Worm (Caenorhabditis elegans) whole organism, midembryonic: ENCODE data around the gene dpff-1.

Experiments used
- T22C8.4 ChIP-seq: fragments of 200-800 bp; sonication (Bioruptor generic); IDR thresholded peaks from 2 replicates; pipeline ENCODE4 v1.3.6; 2022; ENCODE audit warnings: missing genetic modification characterization, missing compliant biosample characterization
- cog-1 ChIP-seq: sonication (generic microtip); optimal IDR thresholded peaks from 2 replicates; lab custom pipeline; 2016; ENCODE audit warnings: missing genetic modification characterization, missing compliant biosample characterization
- flt-1 ChIP-seq: fragments of 200-800 bp; sonication (Bioruptor generic); IDR thresholded peaks from 2 replicates; pipeline ENCODE4 v1.3.6; 2022; ENCODE audit warnings: missing genetic modification characterization, missing compliant biosample characterization
- klf-2 ChIP-seq: fragments of 200-800 bp; sonication (Bioruptor generic); conservative IDR thresholded peaks from 2 replicates; pipeline ENCODE4 v1.3.6; 2022; ENCODE audit warnings: missing genetic modification reagents, missing genetic modification characterization, missing compliant biosample characterization
- med-1 ChIP-seq: sonication (generic microtip); optimal IDR thresholded peaks from 2 replicates; lab custom pipeline; 2017; ENCODE audit warnings: missing genetic modification characterization, mild to moderate bottlenecking, missing compliant biosample characterization, antibody characterized with exemption, missing genetic modification reagents; ENCODE audit not compliant: insufficient read depth
- ref-1 ChIP-seq: fragments of 200-800 bp; sonication (Bioruptor generic); conservative IDR thresholded peaks from 2 replicates; pipeline ENCODE4 v1.3.6; 2022; ENCODE audit warnings: missing genetic modification reagents, missing genetic modification characterization, missing compliant biosample characterization
- tab-1 ChIP-seq: fragments of 200-800 bp; sonication (Bioruptor generic); IDR thresholded peaks from 2 replicates; pipeline ENCODE4 v1.3.6; 2022; ENCODE audit warnings: missing genetic modification characterization, missing compliant biosample characterization
- ztf-23 ChIP-seq: fragments of 200-800 bp; sonication (Bioruptor generic); IDR thresholded peaks from 2 replicates; pipeline ENCODE4 v1.3.6; 2022; ENCODE audit warnings: missing genetic modification reagents, missing genetic modification characterization, missing compliant biosample characterization
- ztf-29 ChIP-seq: fragments of 200-800 bp; sonication (Bioruptor generic); IDR thresholded peaks from 2 replicates; pipeline ENCODE4 v1.3.6; 2022; ENCODE audit warnings: missing genetic modification reagents, missing genetic modification characterization, missing compliant biosample characterization

The dpff-1 gene

ce11 chrIII:5876140-5876675 is 29.9 kb downstream of the dpff-1 start, which contains the start of gene aldo-2:
aldo-2 (minus strand) TSS chrIII:5876625.
- no peak for TF ChIP-seq ref-1 (GFP tag; lab: Robert Waterston, UW)

DNA sequence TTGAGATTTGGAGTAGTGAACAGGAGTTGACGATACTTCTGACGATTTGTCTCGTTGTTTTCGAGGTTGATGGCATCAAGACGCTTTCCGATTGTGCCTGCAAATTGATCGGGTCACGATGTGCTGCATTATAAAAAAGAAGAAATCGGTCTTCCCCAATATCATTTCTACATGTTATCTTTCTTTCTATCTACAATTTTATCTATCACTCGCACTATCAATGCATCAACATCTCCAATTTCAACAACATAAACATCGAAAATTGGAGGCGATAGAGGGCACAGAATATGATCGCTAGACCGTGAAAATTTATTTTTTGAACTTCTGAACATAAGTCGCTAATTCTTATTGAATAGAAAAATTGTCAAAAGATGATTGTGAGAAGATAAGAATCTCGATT is 30.4 kb downstream of the dpff-1 start:
- no peak for TF ChIP-seq ref-1 (GFP tag; lab: Robert Waterston, UW)
- TF ChIP-seq T22C8.4 (GFP tag; lab: Robert Waterston, UW): no peak
- TF ChIP-seq ztf-29 (GFP tag; lab: Robert Waterston, UW): no peak
- TF ChIP-seq med-1 (GFP tag; lab: Kevin White, UChicago): no peak
- TF ChIP-seq klf-2: no peak
- no peak for TF ChIP-seq cog-1 (tag; lab: Kevin White, UChicago)
- TF ChIP-seq flt-1 (GFP tag; lab: Robert Waterston, UW): no peak
- TF ChIP-seq ztf-23 (GFP tag; lab: Robert Waterston, UW): no peak
- TF ChIP-seq tab-1 (GFP tag; lab: Robert Waterston, UW): no peak

ce11 chrIII:5875418-5875702 is 30.8 kb downstream of the dpff-1 start:
- TF ChIP-seq med-1 (GFP tag; lab: Kevin White, UChicago) (no peak), tab-1 (GFP tag; lab: Robert Waterston, UW) (no peak), ztf-23 (GFP tag; lab: Robert Waterston, UW) (no peak), flt-1 (GFP tag; lab: Robert Waterston, UW) (no peak), ref-1 (GFP tag; lab: Robert Waterston, UW) (no peak), cog-1 (tag; lab: Kevin White, UChicago) (no peak), klf-2 (no peak), T22C8.4 (GFP tag; lab: Robert Waterston, UW) (no peak), ztf-29 (GFP tag; lab: Robert Waterston, UW) (no peak)

- TF ChIP-seq flt-1 (GFP tag; lab: Robert Waterston, UW) (no peak), cog-1 (tag; lab: Kevin White, UChicago) (no peak), klf-2 (no peak), med-1 (GFP tag; lab: Kevin White, UChicago) (no peak), T22C8.4 (GFP tag; lab: Robert Waterston, UW) (no peak), tab-1 (GFP tag; lab: Robert Waterston, UW) (no peak), ref-1 (GFP tag; lab: Robert Waterston, UW) (no peak), ztf-23 (GFP tag; lab: Robert Waterston, UW) (no peak), ztf-29 (GFP tag; lab: Robert Waterston, UW) (no peak)
These were observed 31.3 kb downstream of the dpff-1 start for ce11 chrIII:5874664-5875417.

- TF ChIP-seq cog-1 (tag; lab: Kevin White, UChicago): no peak
- no peak for TF ChIP-seq ztf-23 (GFP tag; lab: Robert Waterston, UW)
- no peak for TF ChIP-seq ztf-29 (GFP tag; lab: Robert Waterston, UW)
- no peak for TF ChIP-seq tab-1 (GFP tag; lab: Robert Waterston, UW)
- TF ChIP-seq med-1 (GFP tag; lab: Kevin White, UChicago): no peak
- no peak for TF ChIP-seq klf-2
- no peak for TF ChIP-seq ref-1 (GFP tag; lab: Robert Waterston, UW)
- TF ChIP-seq T22C8.4 (GFP tag; lab: Robert Waterston, UW): no peak
- no peak for TF ChIP-seq flt-1 (GFP tag; lab: Robert Waterston, UW)
These were observed 31.9 kb downstream of the dpff-1 start for ce11 chrIII:5874263-5874662.

DNA sequence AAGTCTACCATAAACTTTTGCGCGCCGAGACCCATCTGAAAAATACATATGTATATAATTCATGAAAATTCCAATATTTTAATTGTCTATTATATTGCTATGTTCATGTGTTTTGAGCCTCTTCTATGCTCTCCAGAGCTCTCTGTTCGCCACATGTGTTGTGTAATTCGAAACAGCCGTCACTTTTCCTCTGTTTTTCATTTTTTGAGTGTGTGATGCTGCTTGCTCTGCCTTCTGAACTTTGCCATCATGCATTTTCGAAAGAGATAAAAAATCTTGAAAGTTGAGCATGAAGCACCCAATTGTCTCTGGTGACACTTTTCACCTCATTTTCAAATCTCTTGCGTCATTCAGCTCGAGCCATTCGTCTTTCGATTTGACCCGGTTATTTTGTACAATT is 33.9 kb downstream of the dpff-1 start:
- no peak for TF ChIP-seq T22C8.4 (GFP tag; lab: Robert Waterston, UW)
- no peak for TF ChIP-seq ztf-29 (GFP tag; lab: Robert Waterston, UW)
- TF ChIP-seq klf-2: no peak
- TF ChIP-seq ref-1 (GFP tag; lab: Robert Waterston, UW): no peak
- TF ChIP-seq flt-1 (GFP tag; lab: Robert Waterston, UW): no peak
- TF ChIP-seq tab-1 (GFP tag; lab: Robert Waterston, UW): no peak
- TF ChIP-seq med-1 (GFP tag; lab: Kevin White, UChicago): no peak
- no peak for TF ChIP-seq ztf-23 (GFP tag; lab: Robert Waterston, UW)
- no peak for TF ChIP-seq cog-1 (tag; lab: Kevin White, UChicago)

- TF ChIP-seq ztf-29 (GFP tag; lab: Robert Waterston, UW) (no peak), cog-1 (tag; lab: Kevin White, UChicago) (peak; percentile 13), ztf-23 (GFP tag; lab: Robert Waterston, UW) (0 out of 2 replicates have a peak, but pooled peaks have one; percentile 43), ref-1 (GFP tag; lab: Robert Waterston, UW) (no peak), T22C8.4 (GFP tag; lab: Robert Waterston, UW) (no peak; the same call in 1 of the 2 replicates)
These were observed 34.4 kb downstream of the dpff-1 start, which contains the start of the genes F01F1.11 and F01F1.3 for ce11 chrIII:5871760-5872159. F01F1.11 (minus strand) TSS chrIII:5871877. F01F1.3 (plus strand) TSS chrIII:5871938.

DNA sequence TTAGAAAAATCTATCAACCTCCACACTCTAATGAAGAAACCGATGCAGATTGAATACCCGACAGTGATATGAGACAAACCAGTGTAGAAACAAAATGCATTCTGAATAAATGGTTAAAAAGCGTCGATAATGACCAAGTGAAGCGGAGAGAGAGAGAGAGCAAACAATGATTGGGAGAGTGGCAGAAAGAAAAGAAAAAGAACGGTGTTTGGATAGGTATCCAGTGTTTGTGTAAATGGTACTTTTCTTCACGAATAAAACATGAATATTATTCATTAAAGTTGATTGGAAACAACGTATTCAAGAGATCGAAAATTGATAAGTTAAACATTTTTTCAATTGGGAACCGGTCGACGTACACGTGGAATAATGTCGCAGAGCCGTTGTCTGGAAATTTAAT is 36.7 kb downstream of the dpff-1 start, which contains the start of gene F01F1.15:
Gene F01F1.15 (minus strand): TSS at position 101 of the 400 bp plus-strand sequence.
- TF ChIP-seq klf-2 (no peak), ref-1 (GFP tag; lab: Robert Waterston, UW) (no peak), med-1 (GFP tag; lab: Kevin White, UChicago) (no peak), cog-1 (tag; lab: Kevin White, UChicago) (no peak), ztf-23 (GFP tag; lab: Robert Waterston, UW) (no peak), T22C8.4 (GFP tag; lab: Robert Waterston, UW) (no peak), tab-1 (GFP tag; lab: Robert Waterston, UW) (no peak), flt-1 (GFP tag; lab: Robert Waterston, UW) (no peak), ztf-29 (GFP tag; lab: Robert Waterston, UW) (no peak)

DNA sequence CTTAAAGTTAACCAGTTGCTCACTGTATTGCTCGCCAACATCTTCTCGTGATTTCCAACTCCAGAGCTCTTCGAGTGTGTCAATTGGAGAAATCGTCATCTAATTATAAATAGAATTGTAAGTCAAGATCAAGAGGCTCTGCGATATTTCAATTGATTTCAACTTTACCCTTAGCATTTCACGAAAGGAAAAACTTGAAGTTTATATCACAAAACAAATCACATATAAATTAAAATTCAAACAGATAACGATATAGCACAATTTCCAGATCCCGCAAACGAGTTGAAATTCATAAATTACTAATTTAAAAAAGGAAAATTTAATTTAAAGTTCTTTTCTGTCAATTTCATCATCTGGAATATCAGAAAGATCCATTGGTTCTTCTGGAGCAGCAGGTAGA is 37.7 kb downstream of the dpff-1 start, which contains the start of gene eng-1:
Gene eng-1 (minus strand): TSS at position 101 of the 400 bp plus-strand sequence.
- TF ChIP-seq flt-1 (GFP tag; lab: Robert Waterston, UW): no peak
